Worm (Caenorhabditis elegans) whole organism, early embryonic: ENCODE results near the gene K02E7.7.

Experiments used
- B0310.2 ChIP-seq: sonication (generic microtip); optimal IDR thresholded peaks from 2 replicates; lab custom pipeline; 2016; ENCODE audit warnings: mild to moderate bottlenecking, missing genetic modification characterization, missing compliant biosample characterization
- ama-1 ChIP-seq: fragments of 150-350 bp; optimal IDR thresholded peaks from 2 replicates; lab custom pipeline; 2014

ce11 chrII:1090743-1091142, 35.9 kb downstream of the K02E7.7 start:
- TF ChIP-seq ama-1 (no peak), B0310.2 (tag; lab: Kevin White, UChicago) (no peak)
